Worm (Caenorhabditis elegans) whole organism, L4 larva: ENCODE measurements around the gene hmg-1.1.

ENCODE experiments used
- lin-15B ChIP-seq: fragments of 150-350 bp; sonication (generic microtip); optimal IDR thresholded peaks from 3 replicates; lab custom pipeline; 2014; ENCODE audit warnings: missing biosample characterization, missing genetic modification characterization
- pha-4 ChIP-seq, 2 experiments: fragments of 150-350 bp in 1 of 2; fragments of 200-800 bp in 1 of 2; sonication (Bioruptor generic) in 1 of 2; IDR thresholded peaks in 1 of 2; optimal IDR thresholded peaks in 1 of 2; 2 replicates each; pipeline versions ENCODE4 v1.3.6 to Lab custom; 2014 to 2022; ENCODE audit warnings: missing genetic modification characterization in 2 of 2, missing genetic modification reagents in 2 of 2, missing biosample characterization in 1 of 2, missing compliant biosample characterization in 1 of 2
- unc-62 ChIP-seq, 3 experiments: fragments of 150-350 bp in 1 of 3; sonication (generic microtip); optimal IDR thresholded peaks in 2 of 3; peaks in 1 of 3; 1 replicate in 1 of 3; 2 replicates in 2 of 3; lab custom pipeline; 2014 to 2017; ENCODE audit warnings: missing biosample characterization in 3 of 3, missing genetic modification characterization in 3 of 3, missing genetic modification reagents in 3 of 3, missing genotype in 1 of 3

DNA sequence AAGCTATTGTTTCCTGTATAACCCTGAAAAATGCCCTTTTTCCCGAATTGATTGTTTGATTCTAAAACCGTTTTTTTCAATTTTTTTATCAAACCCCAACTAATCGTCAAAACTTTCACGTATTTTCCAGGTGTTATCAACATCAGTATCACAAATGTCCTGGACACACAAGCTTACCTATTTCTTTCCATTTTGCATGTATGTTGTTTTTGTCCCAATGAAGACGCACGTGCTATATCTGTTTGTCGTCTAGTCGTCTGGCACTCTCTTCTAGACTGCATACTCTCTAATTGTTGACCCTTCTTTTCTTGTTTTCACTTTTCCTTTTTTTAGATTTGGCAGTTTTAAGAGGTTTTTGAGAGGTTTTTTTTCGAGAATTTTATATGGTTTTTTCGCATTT lies 45.8 kb downstream of the hmg-1.1 start:
- peak in 1 of 2 experiments; percentile 93 for TF ChIP-seq unc-62 (GFP tag; optimal IDR thresholded peaks at IDR 0.05 in 1 of 2; lab: Kevin White, UChicago)
- TF ChIP-seq unc-62 (tag; optimal IDR thresholded peaks at IDR 0.05; lab: Kevin White, UChicago), result no peak
- TF ChIP-seq pha-4 (GFP tag; IDR thresholded peaks at IDR 0.05; lab: Robert Waterston, UW), result no peak
- peak; percentile 74 for TF ChIP-seq pha-4 (tag; optimal IDR thresholded peaks at IDR 0.05; lab: Kevin White, UChicago)
- TF ChIP-seq lin-15B (tag; lab: Kevin White, UChicago), result no peak
